Worm (Caenorhabditis elegans) whole organism, L4/young adult: Measurements from ENCODE around the gene F13E6.1.

Source experiments
- W03F9.2 ChIP-seq: fragments of 150-350 bp; optimal IDR thresholded peaks from 2 replicates; lab custom pipeline; 2014; ENCODE audit warnings: missing biosample characterization, missing genetic modification characterization
- dao-5 ChIP-seq: sonication (generic microtip); optimal IDR thresholded peaks from 2 replicates; lab custom pipeline; 2016; ENCODE audit warnings: missing genotype, missing genetic modification characterization, moderate library complexity, missing compliant biosample characterization

- TF ChIP-seq W03F9.2 (tag; lab: Kevin White, UChicago) = no peak
- TF ChIP-seq dao-5 (tag; lab: Kevin White, UChicago) = no peak
Measured at ce11 chrX:10689729-10690128, 12.8 kb upstream of the F13E6.1 start.
